Worm (Caenorhabditis elegans) whole organism, young adult: ENCODE measurements around the gene gad-1.

Experiments used
- C06A6.2 ChIP-seq: fragments of 200-800 bp; sonication (Bioruptor generic); conservative IDR thresholded peaks from 2 replicates; pipeline ENCODE4 v1.3.6; 2022; ENCODE audit warnings: missing genetic modification characterization, missing compliant biosample characterization
- F23B12.7 ChIP-seq: sonication (generic microtip); optimal IDR thresholded peaks from 2 replicates; lab custom pipeline; 2017; ENCODE audit warnings: missing genetic modification characterization, mild to moderate bottlenecking, missing compliant biosample characterization, antibody characterized with exemption, moderate library complexity; ENCODE audit not compliant: insufficient read depth
- F52B5.7 ChIP-seq: sonication (generic microtip); optimal IDR thresholded peaks from 2 replicates; lab custom pipeline; 2016; ENCODE audit warnings: mild to moderate bottlenecking, missing genetic modification characterization, missing compliant biosample characterization
- F57C9.4 ChIP-seq: sonication (generic microtip); optimal IDR thresholded peaks from 2 replicates; lab custom pipeline; 2017; ENCODE audit warnings: mild to moderate bottlenecking, missing genetic modification characterization, missing compliant biosample characterization
- K11D2.4 ChIP-seq: fragments of 200-800 bp; sonication (Bioruptor generic); IDR thresholded peaks from 2 replicates; pipeline ENCODE4 v1.3.6; 2022; ENCODE audit warnings: missing genetic modification reagents, missing genetic modification characterization, missing compliant biosample characterization
- Y53F4B.3 ChIP-seq: fragments of 200-800 bp; sonication (Bioruptor generic); IDR thresholded peaks from 2 replicates; pipeline ENCODE4 v1.3.6; 2022; ENCODE audit warnings: missing genetic modification reagents, missing genetic modification characterization, missing compliant biosample characterization
- ama-1 ChIP-seq, 3 experiments: fragments of 150-350 bp in 1 of 3; sonication (generic microtip) in 2 of 3; optimal IDR thresholded peaks; 2 replicates each; lab custom pipeline; 2014 to 2018; ENCODE audit warnings: missing biosample characterization in 2 of 3, missing genetic modification characterization in 2 of 3, missing genetic modification reagents in 2 of 3
- aptf-2 ChIP-seq: fragments of 200-800 bp; sonication (Bioruptor generic); conservative IDR thresholded peaks from 2 replicates; pipeline ENCODE4 v1.3.6; 2022; ENCODE audit warnings: missing genetic modification reagents, missing genetic modification characterization, missing compliant biosample characterization
- aptf-3 ChIP-seq: fragments of 200-800 bp; sonication (Bioruptor generic); IDR thresholded peaks from 2 replicates; pipeline ENCODE4 v1.3.6; 2022; ENCODE audit warnings: missing genetic modification characterization, missing compliant biosample characterization
- atf-7 ChIP-seq: sonication (generic microtip); optimal IDR thresholded peaks from 2 replicates; lab custom pipeline; 2017; ENCODE audit warnings: mild to moderate bottlenecking, missing genetic modification characterization, missing compliant biosample characterization
- ccch-3 ChIP-seq: fragments of 200-800 bp; sonication (Bioruptor generic); optimal IDR thresholded peaks from 2 replicates; lab custom pipeline; 2018; ENCODE audit warnings: mild to moderate bottlenecking, missing genetic modification characterization, missing compliant biosample characterization
- ceh-58 ChIP-seq: fragments of 200-800 bp; sonication (Bioruptor generic); IDR thresholded peaks from 2 replicates; pipeline ENCODE4 v1.3.6; 2022; ENCODE audit warnings: missing genetic modification characterization, missing compliant biosample characterization
- chd-7 ChIP-seq: sonication (generic microtip); optimal IDR thresholded peaks from 2 replicates; lab custom pipeline; 2016; ENCODE audit warnings: mild to moderate bottlenecking, missing genetic modification characterization, moderate library complexity, missing compliant biosample characterization
- dox-1 ChIP-seq: fragments of 200-800 bp; sonication (Bioruptor generic); IDR thresholded peaks from 2 replicates; pipeline ENCODE4 v1.3.6; 2022; ENCODE audit warnings: missing genetic modification reagents, missing genetic modification characterization, missing compliant biosample characterization
- dpff-1 ChIP-seq: sonication (generic microtip); optimal IDR thresholded peaks from 2 replicates; lab custom pipeline; 2017; ENCODE audit warnings: mild to moderate bottlenecking, missing genetic modification characterization, missing compliant biosample characterization
- egl-44 ChIP-seq: fragments of 200-800 bp; sonication (Bioruptor generic); IDR thresholded peaks from 2 replicates; pipeline ENCODE4 v1.3.6; 2022; ENCODE audit warnings: missing genetic modification reagents, missing genetic modification characterization, missing compliant biosample characterization
- ets-4 ChIP-seq: fragments of 200-800 bp; sonication (Bioruptor generic); optimal IDR thresholded peaks from 2 replicates; lab custom pipeline; 2018; ENCODE audit warnings: mild to moderate bottlenecking, missing genetic modification characterization, missing compliant biosample characterization
- fkh-3 ChIP-seq: sonication (generic microtip); optimal IDR thresholded peaks from 2 replicates; lab custom pipeline; 2016; ENCODE audit warnings: mild to moderate bottlenecking, missing genetic modification characterization, missing compliant biosample characterization
- hlh-26 ChIP-seq: fragments of 200-800 bp; sonication (Bioruptor generic); conservative IDR thresholded peaks from 2 replicates; pipeline ENCODE4 v1.3.6; 2022; ENCODE audit warnings: missing genetic modification reagents, missing genetic modification characterization, missing compliant biosample characterization
- hmg-1.2 ChIP-seq: fragments of 200-800 bp; sonication (Bioruptor generic); IDR thresholded peaks from 2 replicates; pipeline ENCODE4 v1.3.6; 2022; ENCODE audit warnings: missing genetic modification reagents, missing genetic modification characterization, missing compliant biosample characterization
- hsf-1 ChIP-seq: fragments of 200-800 bp; sonication (Bioruptor generic); IDR thresholded peaks from 2 replicates; pipeline ENCODE4 v1.3.6; 2022; ENCODE audit warnings: missing genetic modification reagents, missing genetic modification characterization, missing compliant biosample characterization
- lag-1 ChIP-seq: fragments of 200-800 bp; sonication (Bioruptor generic); IDR thresholded peaks from 2 replicates; pipeline ENCODE4 v1.3.6; 2022; ENCODE audit warnings: missing genetic modification reagents, missing genetic modification characterization, missing compliant biosample characterization
- let-607 ChIP-seq, 2 experiments: fragments of 200-800 bp in 1 of 2; sonication (Bioruptor generic) in 1 of 2; sonication (generic microtip) in 1 of 2; optimal IDR thresholded peaks; 2 replicates each; lab custom pipeline; 2016 to 2018; ENCODE audit warnings: mild to moderate bottlenecking in 2 of 2, missing compliant biosample characterization in 2 of 2, missing genetic modification characterization in 2 of 2, moderate library complexity in 2 of 2, missing genotype in 1 of 2
- lin-26 ChIP-seq: fragments of 200-800 bp; sonication (Bioruptor generic); IDR thresholded peaks from 2 replicates; pipeline ENCODE4 v1.3.6; 2022; ENCODE audit warnings: missing genetic modification reagents, missing genetic modification characterization, missing compliant biosample characterization
- lin-54 ChIP-seq: fragments of 200-800 bp; sonication (Bioruptor generic); optimal IDR thresholded peaks from 2 replicates; lab custom pipeline; 2018; ENCODE audit warnings: mild to moderate bottlenecking, missing genetic modification characterization, missing compliant biosample characterization
- lsy-27 ChIP-seq: sonication (generic microtip); optimal IDR thresholded peaks from 2 replicates; lab custom pipeline; 2017; ENCODE audit warnings: missing genetic modification characterization, mild to moderate bottlenecking, missing compliant biosample characterization, antibody characterized with exemption, missing genotype, borderline replicate concordance; ENCODE audit not compliant: insufficient read depth
- madf-8 ChIP-seq: fragments of 200-800 bp; sonication (Bioruptor generic); conservative IDR thresholded peaks from 2 replicates; pipeline ENCODE4 v1.3.6; 2022; ENCODE audit warnings: missing genetic modification reagents, missing genetic modification characterization, missing compliant biosample characterization
- mes-4 ChIP-seq: sonication (generic microtip); optimal IDR thresholded peaks from 2 replicates; lab custom pipeline; 2016; ENCODE audit warnings: missing genotype, missing genetic modification characterization, missing compliant biosample characterization
- nfya-1 ChIP-seq: sonication (generic microtip); optimal IDR thresholded peaks from 2 replicates; lab custom pipeline; 2017; ENCODE audit warnings: antibody characterized with exemption, missing compliant biosample characterization, missing genetic modification characterization, borderline replicate concordance; ENCODE audit not compliant: insufficient read depth
- nfyb-1 ChIP-seq: fragments of 200-800 bp; sonication (Bioruptor generic); IDR thresholded peaks from 2 replicates; pipeline ENCODE4 v1.3.6; 2022; ENCODE audit warnings: missing genetic modification reagents, missing genetic modification characterization, missing compliant biosample characterization
- nhr-27 ChIP-seq: fragments of 200-800 bp; sonication (Bioruptor generic); optimal IDR thresholded peaks from 2 replicates; lab custom pipeline; 2018; ENCODE audit warnings: mild to moderate bottlenecking, missing genetic modification characterization, moderate library complexity, missing compliant biosample characterization
- nhr-80 ChIP-seq: sonication (generic microtip); optimal IDR thresholded peaks from 2 replicates; lab custom pipeline; 2016; ENCODE audit warnings: missing genetic modification characterization, missing compliant biosample characterization
- nhr-90 ChIP-seq: sonication (generic microtip); optimal IDR thresholded peaks from 2 replicates; lab custom pipeline; 2016; ENCODE audit warnings: missing genotype, mild to moderate bottlenecking, missing genetic modification characterization, missing compliant biosample characterization
- rec-8 ChIP-seq, 2 experiments: sonication (generic microtip); optimal IDR thresholded peaks; 2 replicates each; lab custom pipeline; 2016; ENCODE audit warnings: mild to moderate bottlenecking in 2 of 2, missing genetic modification characterization in 2 of 2, missing genetic modification reagents in 2 of 2, missing genotype in 2 of 2, missing biosample characterization in 1 of 2, missing compliant biosample characterization in 1 of 2, moderate library complexity in 1 of 2
- repo-1 ChIP-seq: sonication (generic microtip); optimal IDR thresholded peaks from 2 replicates; lab custom pipeline; 2017; ENCODE audit warnings: mild to moderate bottlenecking, missing genetic modification characterization, missing compliant biosample characterization
- snpc-4 ChIP-seq, 5 experiments: fragments of 150-350 bp in 1 of 5; sonication (generic microtip) in 4 of 5; optimal IDR thresholded peaks; 2 replicates each; lab custom pipeline; 2014 to 2018; ENCODE audit warnings: missing genetic modification characterization in 5 of 5, missing biosample characterization in 3 of 5, antibody characterized with exemption in 2 of 5, mild to moderate bottlenecking in 2 of 5, missing compliant biosample characterization in 2 of 5, missing genotype in 2 of 5, moderate library complexity in 2 of 5, missing genetic modification reagents in 1 of 5
- unc-62 ChIP-seq: fragments of 150-350 bp; optimal IDR thresholded peaks from 2 replicates; lab custom pipeline; 2014; ENCODE audit warnings: missing biosample characterization, missing genetic modification reagents, missing genetic modification characterization
- ztf-22 ChIP-seq: fragments of 200-800 bp; sonication (Bioruptor generic); optimal IDR thresholded peaks from 2 replicates; lab custom pipeline; 2018; ENCODE audit warnings: mild to moderate bottlenecking, missing genetic modification characterization, moderate library complexity, missing compliant biosample characterization
- ztf-25 ChIP-seq: fragments of 200-800 bp; sonication (Bioruptor generic); IDR thresholded peaks from 2 replicates; pipeline ENCODE4 v1.3.6; 2022; ENCODE audit warnings: missing genetic modification reagents, missing genetic modification characterization, missing compliant biosample characterization
- ztf-6 ChIP-seq: fragments of 200-800 bp; sonication (Bioruptor generic); IDR thresholded peaks from 2 replicates; pipeline ENCODE4 v1.3.6; 2022; ENCODE audit warnings: missing genetic modification reagents, missing genetic modification characterization, missing compliant biosample characterization

Gene gad-1

ce11 chrV:6425927-6426326 is 7.4 kb downstream of the gad-1 start, which contains the start of gene T05H4.11 (continued):
- TF ChIP-seq ccch-3: no peak
- 0 out of 2 replicates have a peak, but pooled peaks have one; percentile 34 for TF ChIP-seq lag-1 (GFP tag; lab: Robert Waterston, UW)
- TF ChIP-seq dpff-1 (tag; lab: Kevin White, UChicago): no peak
- TF ChIP-seq nfyb-1 (GFP tag; lab: Robert Waterston, UW): 0 out of 2 replicates have a peak, but pooled peaks have one; percentile 15
- no peak for TF ChIP-seq F52B5.7 (tag; lab: Kevin White, UChicago)

ce11 chrV:6424055-6424454 is 9.2 kb downstream of the gad-1 start, which contains the start of gene urb-1:
Gene urb-1, minus strand, starts transcription at chrV:6424155.
- no peak for TF ChIP-seq ama-1 (optimal IDR thresholded peaks at IDR 0.05; lab: Kevin White, UChicago)
- peak in 1 of 2 experiments; percentile 19 for TF ChIP-seq ama-1 (GFP tag; optimal IDR thresholded peaks at IDR 0.05; lab: Kevin White, UChicago)
- TF ChIP-seq hsf-1 (GFP tag; lab: Robert Waterston, UW): no peak

- TF ChIP-seq mes-4 (tag; lab: Kevin White, UChicago) (no peak), let-607 (tag; optimal IDR thresholded peaks at IDR 0.05; lab: Kevin White, UChicago) (no peak), lsy-27 (no peak), nhr-80 (no peak), aptf-3 (no peak), C06A6.2 (GFP tag; lab: Robert Waterston, UW) (no peak), lag-1 (GFP tag; lab: Robert Waterston, UW) (no peak), K11D2.4 (GFP tag; lab: Robert Waterston, UW) (no peak), ztf-22 (GFP tag; lab: Kevin White, UChicago) (no peak), snpc-4 (GFP tag; optimal IDR thresholded peaks at IDR 0.05; lab: Kevin White, UChicago) (no peak), snpc-4 (tag; optimal IDR thresholded peaks at IDR 0.05; lab: Kevin White, UChicago) (no peak)
These were observed 18.3 kb downstream of the gad-1 start, which contains the start of gene cht-6 for ce11 chrV:6414985-6415384. Gene cht-6, plus strand, starts transcription at chrV:6414993.

- TF ChIP-seq lin-54 (GFP tag; lab: Kevin White, UChicago) (no peak), ztf-25 (GFP tag; lab: Robert Waterston, UW) (no peak), nhr-80 (peak; percentile 53), hmg-1.2 (GFP tag; lab: Robert Waterston, UW) (no peak)
These were observed 18.8 kb downstream of the gad-1 start for ce11 chrV:6414469-6414868.

ce11 chrV:6413057-6413456 is 20.2 kb downstream of the gad-1 start:
- TF ChIP-seq atf-7 (peak; percentile 69), nhr-27 (tag; lab: Kevin White, UChicago) (no peak), rec-8 (tag; optimal IDR thresholded peaks at IDR 0.05; lab: Kevin White, UChicago) (no peak), fkh-3 (tag; lab: Kevin White, UChicago) (no peak), hlh-26 (GFP tag; lab: Robert Waterston, UW) (no peak), Y53F4B.3 (GFP tag; lab: Robert Waterston, UW) (no peak), ets-4 (GFP tag; lab: Kevin White, UChicago) (peak; percentile 94), unc-62 (GFP tag; lab: Kevin White, UChicago) (no peak), egl-44 (GFP tag; lab: Robert Waterston, UW) (peak; percentile 46; the same call in 1 of the 2 replicates), lin-26 (GFP tag; lab: Robert Waterston, UW) (no peak), repo-1 (no peak), aptf-2 (GFP tag; lab: Robert Waterston, UW) (no peak), ceh-58 (no peak), nhr-90 (tag; lab: Kevin White, UChicago) (no peak), F23B12.7 (tag; lab: Kevin White, UChicago) (no peak), chd-7 (tag; lab: Kevin White, UChicago) (peak; percentile 14), nfya-1 (tag; lab: Kevin White, UChicago) (no peak), ztf-6 (no peak), ztf-22 (GFP tag; lab: Kevin White, UChicago) (peak; percentile 51), F57C9.4 (tag; lab: Kevin White, UChicago) (no peak), madf-8 (no peak), ama-1 (optimal IDR thresholded peaks at IDR 0.05; lab: Kevin White, UChicago) (no peak), ama-1 (GFP tag; optimal IDR thresholded peaks at IDR 0.05; lab: Kevin White, UChicago) (no peak), dox-1 (peak; percentile 51; the same call in 1 of the 2 replicates)
